Worm (Caenorhabditis elegans) whole organism, early embryonic: Measurements from ENCODE around the gene Y55B1AR.4.

Experiments
- B0310.2 ChIP-seq: sonication (generic microtip); optimal IDR thresholded peaks from 2 replicates; lab custom pipeline; 2016; ENCODE audit warnings: mild to moderate bottlenecking, missing genetic modification characterization, missing compliant biosample characterization
- F13C5.2 ChIP-seq: sonication (generic microtip); optimal IDR thresholded peaks from 2 replicates; lab custom pipeline; 2017; ENCODE audit warnings: mild to moderate bottlenecking, missing genetic modification characterization, inconsistent platforms, missing compliant biosample characterization
- aly-1 ChIP-seq: sonication (generic microtip); optimal IDR thresholded peaks from 2 replicates; lab custom pipeline; 2016; ENCODE audit warnings: missing genetic modification characterization, missing compliant biosample characterization
- ama-1 ChIP-seq: fragments of 150-350 bp; optimal IDR thresholded peaks from 2 replicates; lab custom pipeline; 2014
- ceh-13 ChIP-seq: fragments of 200-800 bp; sonication (Bioruptor generic); optimal IDR thresholded peaks from 2 replicates; lab custom pipeline; 2018; ENCODE audit warnings: mild to moderate bottlenecking, missing genetic modification characterization, missing compliant biosample characterization
- ceh-36 ChIP-seq: sonication (generic microtip); optimal IDR thresholded peaks from 2 replicates; lab custom pipeline; 2016; ENCODE audit warnings: missing genetic modification characterization, inconsistent platforms, missing compliant biosample characterization
- ets-7 ChIP-seq: sonication (generic microtip); optimal IDR thresholded peaks from 2 replicates; lab custom pipeline; 2016; ENCODE audit warnings: missing genotype, missing genetic modification characterization, missing compliant biosample characterization
- flt-1 ChIP-seq: fragments of 200-800 bp; sonication (Bioruptor generic); IDR thresholded peaks from 2 replicates; pipeline ENCODE4 v1.3.6; 2022; ENCODE audit warnings: missing genetic modification characterization, missing compliant biosample characterization
- hmbx-1 ChIP-seq: sonication (generic microtip); optimal IDR thresholded peaks from 2 replicates; lab custom pipeline; 2016; ENCODE audit warnings: mild to moderate bottlenecking, missing genetic modification characterization, missing compliant biosample characterization
- hmg-4 ChIP-seq: fragments of 200-800 bp; sonication (Bioruptor generic); optimal IDR thresholded peaks from 2 replicates; lab custom pipeline; 2018; ENCODE audit warnings: mild to moderate bottlenecking, missing genetic modification characterization, missing compliant biosample characterization
- hnd-1 ChIP-seq: sonication (generic microtip); optimal IDR thresholded peaks from 2 replicates; lab custom pipeline; 2016; ENCODE audit warnings: missing genetic modification characterization, missing compliant biosample characterization
- pes-1 ChIP-seq: fragments of 200-800 bp; sonication (Bioruptor generic); IDR thresholded peaks from 2 replicates; pipeline ENCODE4 v1.3.6; 2022; ENCODE audit warnings: missing genetic modification reagents, missing genetic modification characterization, missing compliant biosample characterization
- scrt-1 ChIP-seq: fragments of 200-800 bp; sonication (Bioruptor generic); IDR thresholded peaks from 2 replicates; pipeline ENCODE4 v1.3.6; 2022; ENCODE audit warnings: missing genetic modification characterization, missing compliant biosample characterization
- sea-1 ChIP-seq: fragments of 200-800 bp; sonication (Bioruptor generic); conservative IDR thresholded peaks from 2 replicates; pipeline ENCODE4 v1.3.6; 2022; ENCODE audit warnings: missing genetic modification characterization, missing compliant biosample characterization
- tbx-11 ChIP-seq: fragments of 200-800 bp; sonication (Bioruptor generic); IDR thresholded peaks from 2 replicates; pipeline ENCODE4 v1.3.6; 2022; ENCODE audit warnings: missing genetic modification characterization, missing compliant biosample characterization
- tbx-37 ChIP-seq: fragments of 200-800 bp; sonication (Bioruptor generic); conservative IDR thresholded peaks from 2 replicates; pipeline ENCODE4 v1.3.6; 2022; ENCODE audit warnings: missing genetic modification reagents, missing genetic modification characterization, missing compliant biosample characterization
- tra-4 ChIP-seq: sonication (generic microtip); optimal IDR thresholded peaks from 2 replicates; lab custom pipeline; 2017; ENCODE audit warnings: missing genetic modification characterization, missing compliant biosample characterization

Y55B1AR.4 gene

DNA sequence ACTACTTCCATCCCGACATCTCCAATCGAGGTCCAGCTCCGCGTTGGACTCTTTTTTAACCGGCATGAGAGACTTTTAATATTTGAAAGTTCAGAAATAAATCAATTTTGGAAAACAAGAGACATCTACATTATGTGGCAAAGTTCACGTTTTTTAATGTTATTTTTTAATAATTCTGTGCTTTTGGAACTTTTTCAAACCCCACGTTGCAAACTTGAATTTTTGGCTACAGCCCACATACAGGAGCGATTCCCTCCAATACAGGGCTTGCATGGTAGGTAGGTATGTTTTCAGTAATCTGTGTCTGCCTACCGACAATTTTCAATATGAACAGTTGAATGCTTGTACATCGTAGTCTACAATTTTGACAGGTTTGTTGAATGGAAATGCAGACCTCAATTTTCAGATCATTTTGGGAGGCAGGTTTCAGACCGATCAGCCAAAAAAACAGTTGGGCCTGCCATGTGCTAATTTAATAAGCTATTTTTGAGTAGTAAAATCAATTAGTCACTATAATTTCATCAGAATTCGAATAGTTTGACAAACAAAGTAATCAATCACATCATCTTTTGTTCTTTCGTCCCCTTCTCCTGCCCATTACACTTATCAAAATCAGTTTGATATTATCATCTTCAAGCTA, at the start of gene Y55B1AR.4, which contains the start of gene ttr-7:
Y55B1AR.4 (minus strand) TSS at position 101 of the 640 bp plus-strand sequence.
ttr-7 (plus strand) TSS at position 590 of the 640 bp plus-strand sequence.
- TF ChIP-seq hnd-1 (tag; lab: Kevin White, UChicago): no peak
- TF ChIP-seq flt-1 (GFP tag; lab: Robert Waterston, UW): no peak
- TF ChIP-seq B0310.2 (tag; lab: Kevin White, UChicago): no peak
- no peak for TF ChIP-seq tbx-11 (GFP tag; lab: Robert Waterston, UW)
- no peak for TF ChIP-seq pes-1 (GFP tag; lab: Robert Waterston, UW)
- TF ChIP-seq hmbx-1 (tag; lab: Kevin White, UChicago): no peak
- no peak for TF ChIP-seq tra-4 (tag; lab: Kevin White, UChicago)
- TF ChIP-seq ceh-36 (tag; lab: Kevin White, UChicago): no peak
- no peak for TF ChIP-seq hmg-4 (GFP tag; lab: Kevin White, UChicago)
- no peak for TF ChIP-seq scrt-1 (GFP tag; lab: Robert Waterston, UW)
- TF ChIP-seq ama-1 (lab: Kevin White, UChicago): no peak
- no peak for TF ChIP-seq F13C5.2 (tag; lab: Kevin White, UChicago)

DNA sequence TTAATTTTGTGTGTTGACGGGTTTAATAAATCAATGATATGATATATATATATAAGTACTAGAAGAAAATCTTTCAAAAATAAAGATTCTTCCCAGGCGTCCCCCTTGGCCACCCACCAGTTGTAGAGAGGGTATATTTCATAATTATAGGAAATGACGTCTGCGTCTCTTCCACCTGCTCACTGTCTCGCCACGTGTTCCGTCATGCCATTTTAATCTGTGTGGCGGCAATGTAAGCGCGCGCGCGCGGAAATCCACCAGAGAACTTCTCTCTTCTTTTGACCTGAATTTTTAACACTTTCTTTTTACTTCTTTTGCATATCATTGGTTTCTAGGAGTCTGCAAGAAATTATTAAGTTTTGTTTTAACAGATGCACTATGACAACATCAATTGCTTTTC, 49.0 kb upstream of the Y55B1AR.4 start:
- TF ChIP-seq pes-1 (GFP tag; lab: Robert Waterston, UW): no peak
- TF ChIP-seq hnd-1 (tag; lab: Kevin White, UChicago): no peak
- TF ChIP-seq ets-7: no peak
- TF ChIP-seq ama-1 (lab: Kevin White, UChicago): no peak
- no peak for TF ChIP-seq tra-4 (tag; lab: Kevin White, UChicago)
- TF ChIP-seq aly-1: no peak
- TF ChIP-seq ceh-36 (tag; lab: Kevin White, UChicago): no peak
- TF ChIP-seq F13C5.2 (tag; lab: Kevin White, UChicago): no peak

ce11 chrIII:651587-651986, 46.3 kb upstream of the Y55B1AR.4 start:
- TF ChIP-seq sea-1 (GFP tag; lab: Robert Waterston, UW) (no peak), hmbx-1 (tag; lab: Kevin White, UChicago) (no peak), ceh-36 (tag; lab: Kevin White, UChicago) (no peak), ets-7 (no peak), tbx-37 (GFP tag; lab: Robert Waterston, UW) (no peak), flt-1 (GFP tag; lab: Robert Waterston, UW) (no peak), hmg-4 (GFP tag; lab: Kevin White, UChicago) (no peak), B0310.2 (tag; lab: Kevin White, UChicago) (no peak), ama-1 (lab: Kevin White, UChicago) (no peak), ceh-13 (GFP tag; lab: Kevin White, UChicago) (no peak), aly-1 (no peak), F13C5.2 (tag; lab: Kevin White, UChicago) (no peak), tbx-11 (GFP tag; lab: Robert Waterston, UW) (no peak), hnd-1 (tag; lab: Kevin White, UChicago) (no peak), pes-1 (GFP tag; lab: Robert Waterston, UW) (no peak), scrt-1 (GFP tag; lab: Robert Waterston, UW) (no peak), tra-4 (tag; lab: Kevin White, UChicago) (no peak)

- TF ChIP-seq B0310.2 (tag; lab: Kevin White, UChicago): no peak
- TF ChIP-seq aly-1: no peak
- no peak for TF ChIP-seq ceh-13 (GFP tag; lab: Kevin White, UChicago)
- TF ChIP-seq scrt-1 (GFP tag; lab: Robert Waterston, UW): no peak
- no peak for TF ChIP-seq flt-1 (GFP tag; lab: Robert Waterston, UW)
- TF ChIP-seq sea-1 (GFP tag; lab: Robert Waterston, UW): no peak
- TF ChIP-seq hnd-1 (tag; lab: Kevin White, UChicago): no peak
- TF ChIP-seq hmbx-1 (tag; lab: Kevin White, UChicago): no peak
Observed at ce11 chrIII:650539-650938, 45.2 kb upstream of the Y55B1AR.4 start.

- no peak for TF ChIP-seq ceh-36 (tag; lab: Kevin White, UChicago)
- no peak for TF ChIP-seq hnd-1 (tag; lab: Kevin White, UChicago)
- no peak for TF ChIP-seq aly-1
- TF ChIP-seq hmg-4 (GFP tag; lab: Kevin White, UChicago): no peak
- TF ChIP-seq ets-7: no peak
Observed at ce11 chrIII:649935-650334, 44.6 kb upstream of the Y55B1AR.4 start.

ce11 chrIII:647248-647647, 41.9 kb upstream of the Y55B1AR.4 start:
- no peak for TF ChIP-seq ceh-36 (tag; lab: Kevin White, UChicago)
- TF ChIP-seq scrt-1 (GFP tag; lab: Robert Waterston, UW): no peak
- TF ChIP-seq hmg-4 (GFP tag; lab: Kevin White, UChicago): no peak
- TF ChIP-seq pes-1 (GFP tag; lab: Robert Waterston, UW): no peak
- no peak for TF ChIP-seq ceh-13 (GFP tag; lab: Kevin White, UChicago)
- TF ChIP-seq sea-1 (GFP tag; lab: Robert Waterston, UW): no peak

DNA sequence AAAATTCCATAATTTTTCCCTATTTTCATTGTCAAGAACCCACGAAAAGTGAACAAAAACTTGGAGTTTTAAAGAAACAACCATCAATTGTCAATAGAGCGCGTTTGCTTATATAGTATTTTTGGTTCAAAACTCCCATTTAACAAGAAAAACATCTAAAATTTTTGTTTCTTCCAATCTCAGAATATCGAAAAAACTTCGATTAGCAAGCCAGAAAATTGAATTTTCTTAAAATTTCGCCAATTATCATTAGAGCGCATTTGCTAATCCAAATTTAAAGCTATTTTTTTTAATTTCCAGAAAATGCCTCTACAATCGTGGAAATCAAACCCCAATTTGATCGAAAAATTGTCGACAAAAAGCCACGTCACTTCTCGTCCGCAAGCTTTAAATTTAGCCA, 41.1 kb upstream of the Y55B1AR.4 start, which contains the start of gene orai-1:
orai-1 (plus strand) TSS at position 301 of the 400 bp plus-strand sequence.
- TF ChIP-seq hnd-1 (tag; lab: Kevin White, UChicago) (no peak), hmg-4 (GFP tag; lab: Kevin White, UChicago) (no peak), aly-1 (no peak), tbx-37 (GFP tag; lab: Robert Waterston, UW) (no peak), tbx-11 (GFP tag; lab: Robert Waterston, UW) (no peak), pes-1 (GFP tag; lab: Robert Waterston, UW) (no peak), ets-7 (no peak), sea-1 (GFP tag; lab: Robert Waterston, UW) (no peak), ceh-36 (tag; lab: Kevin White, UChicago) (no peak), F13C5.2 (tag; lab: Kevin White, UChicago) (no peak), B0310.2 (tag; lab: Kevin White, UChicago) (no peak), flt-1 (GFP tag; lab: Robert Waterston, UW) (no peak), hmbx-1 (tag; lab: Kevin White, UChicago) (no peak), tra-4 (tag; lab: Kevin White, UChicago) (no peak), ama-1 (lab: Kevin White, UChicago) (no peak), scrt-1 (GFP tag; lab: Robert Waterston, UW) (no peak), ceh-13 (GFP tag; lab: Kevin White, UChicago) (no peak)
